Worm (Caenorhabditis elegans): ENCODE measurements around the gene dhs-9.

The dhs-9 gene

DNA sequence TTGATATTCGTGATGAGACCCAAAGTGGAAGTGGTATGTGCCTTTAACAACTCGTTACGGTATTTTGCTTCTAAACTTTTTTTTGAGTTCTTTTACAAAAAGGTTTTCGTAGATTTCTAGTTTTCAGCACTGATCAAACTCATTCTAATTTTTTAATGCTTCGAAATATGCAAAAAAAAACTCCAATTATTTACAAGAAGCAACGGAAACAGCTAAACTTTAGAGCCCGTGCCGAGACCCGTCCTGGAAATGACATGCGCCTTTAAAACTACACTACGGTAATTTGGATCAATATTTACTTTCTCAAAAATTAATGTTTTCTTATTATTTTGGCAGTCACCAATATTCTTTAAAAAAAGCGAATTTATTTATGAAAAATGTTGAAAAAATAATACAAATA lies 12.7 kb upstream of the dhs-9 start (continued):
- no peak for TF ChIP-seq let-526 (GFP tag; IDR thresholded peaks at IDR 0.05)
- TF ChIP-seq ceh-100 (GFP tag; IDR thresholded peaks at IDR 0.05) = no peak
- no peak for TF ChIP-seq F55B11.4 (tag; optimal IDR thresholded peaks at IDR 0.05; ENCODE audit: borderline replicate concordance, insufficient read depth)
- TF ChIP-seq snpc-1.1 (tag; optimal IDR thresholded peaks at IDR 0.05; ENCODE audit: insufficient read depth) = no peak
- TF ChIP-seq nfya-1 (tag; optimal IDR thresholded peaks at IDR 0.05; ENCODE audit: borderline replicate concordance, insufficient read depth) = no peak
- no peak for TF ChIP-seq unc-62 (GFP tag; optimal IDR thresholded peaks at IDR 0.05)
- no peak for TF ChIP-seq nhr-27 (tag; optimal IDR thresholded peaks at IDR 0.05)
- TF ChIP-seq F57A8.1 (GFP tag; optimal IDR thresholded peaks at IDR 0.05) = no peak
- no peak for TF ChIP-seq ceh-79 (tag; optimal IDR thresholded peaks at IDR 0.05)
- no peak for TF ChIP-seq hlh-26 (GFP tag; conservative IDR thresholded peaks at IDR 0.05)
- no peak for TF ChIP-seq dpff-1 (tag; optimal IDR thresholded peaks at IDR 0.05)
- TF ChIP-seq K12H6.12 (tag; optimal IDR thresholded peaks at IDR 0.05) = no peak
- no peak for TF ChIP-seq F37B4.10 (GFP tag; IDR thresholded peaks at IDR 0.05)
- no peak for TF ChIP-seq attf-6 (GFP tag; IDR thresholded peaks at IDR 0.05)
- TF ChIP-seq snpc-3.4 (tag; optimal IDR thresholded peaks at IDR 0.05) = peak; percentile 75
- TF ChIP-seq sea-2 (GFP tag; IDR thresholded peaks at IDR 0.05) = no peak
- TF ChIP-seq him-1 (tag; optimal IDR thresholded peaks at IDR 0.05) = peak; percentile 56
- no peak for TF ChIP-seq T26A5.8 (tag; optimal IDR thresholded peaks at IDR 0.05)
- no peak for TF ChIP-seq tbx-9 (tag; optimal IDR thresholded peaks at IDR 0.05; ENCODE audit: borderline replicate concordance)
- no peak for TF ChIP-seq attf-5 (GFP tag; optimal IDR thresholded peaks at IDR 0.05)
- TF ChIP-seq F49E8.2 (tag; optimal IDR thresholded peaks at IDR 0.05; ENCODE audit: insufficient read depth) = no peak
- no peak for TF ChIP-seq nhr-90 (tag; optimal IDR thresholded peaks at IDR 0.05)
- no peak for TF ChIP-seq attf-3 (GFP tag; conservative IDR thresholded peaks at IDR 0.05)
- TF ChIP-seq ceh-58 (GFP tag; IDR thresholded peaks at IDR 0.05) = no peak
- no peak for TF ChIP-seq Y53G8AR.9 (GFP tag; conservative IDR thresholded peaks at IDR 0.05)
- TF ChIP-seq hrde-1 (tag; optimal IDR thresholded peaks at IDR 0.05; ENCODE audit: borderline replicate concordance) = no peak
- no peak for TF ChIP-seq lin-26 (GFP tag; IDR thresholded peaks at IDR 0.05)
- TF ChIP-seq unc-130 (GFP tag; optimal IDR thresholded peaks at IDR 0.05) = no peak
- no peak for TF ChIP-seq lin-40 (tag; optimal IDR thresholded peaks at IDR 0.05)
- TF ChIP-seq snpc-1.3 (tag; optimal IDR thresholded peaks at IDR 0.05; ENCODE audit: insufficient read depth) = peak; percentile 5
- no peak for TF ChIP-seq let-607 (tag; optimal IDR thresholded peaks at IDR 0.05)
- peak; percentile 22 for TF ChIP-seq tlf-1 (GFP tag; optimal IDR thresholded peaks at IDR 0.05)
- TF ChIP-seq sptf-2 (GFP tag; optimal IDR thresholded peaks at IDR 0.05) = no peak
- TF ChIP-seq egl-18 (GFP tag; IDR thresholded peaks at IDR 0.05) = no peak
- TF ChIP-seq lsy-27 (tag; optimal IDR thresholded peaks at IDR 0.05; ENCODE audit: borderline replicate concordance, insufficient read depth) = no peak
- no peak for TF ChIP-seq lag-1 (GFP tag; IDR thresholded peaks at IDR 0.05)
- no peak for TF ChIP-seq ztf-25 (GFP tag; IDR thresholded peaks at IDR 0.05)
- TF ChIP-seq rcor-1 (GFP tag; IDR thresholded peaks at IDR 0.05) = 0 out of 2 replicates have a peak, but pooled peaks have one; percentile 9
- peak; percentile 28 for TF ChIP-seq lin-54 (GFP tag; optimal IDR thresholded peaks at IDR 0.05)
- peak; percentile 23 for TF ChIP-seq tbp1 (GFP tag; optimal IDR thresholded peaks at IDR 0.05)
- no peak for TF ChIP-seq fkh-3 (tag; optimal IDR thresholded peaks at IDR 0.05)
- no peak for TF ChIP-seq nfya-2 (GFP tag; IDR thresholded peaks at IDR 0.05)
- TF ChIP-seq pha-4 (tag; optimal IDR thresholded peaks at IDR 0.05) = no peak
- peak; percentile 93 for TF ChIP-seq F33H1.4 (GFP tag; IDR thresholded peaks at IDR 0.05)
- TF ChIP-seq athp-1 (tag; optimal IDR thresholded peaks at IDR 0.05) = peak; percentile 16
- no peak for TF ChIP-seq ztf-28 (GFP tag; IDR thresholded peaks at IDR 0.05)
- 0 out of 2 replicates have a peak, but pooled peaks have one; percentile 28 for TF ChIP-seq Y95B8A.8 (GFP tag; IDR thresholded peaks at IDR 0.05)
- TF ChIP-seq nfyb-1 (GFP tag; IDR thresholded peaks at IDR 0.05) = no peak
